Fruit fly (Drosophila melanogaster): Measurements from ENCODE around the gene tgo.
A peak's percentile ranks its signal among the peaks of the same experiment; 100 is the strongest.

tgo gene

dm6 chr3R:8984602-8985074 lies 35.2 kb downstream of the tgo start, which contains the start of gene CG11970 (continued):
- no peak for TF ChIP-seq H15 (GFP tag; IDR thresholded peaks at IDR 0.05)
- TF ChIP-seq nerfin-2 (GFP tag; IDR thresholded peaks at IDR 0.05; ENCODE audit: partially characterized antibody) = 0 out of 2 replicates have a peak, but pooled peaks have one; percentile 19
- TF ChIP-seq crol (GFP tag; IDR thresholded peaks at IDR 0.05) = no peak
- TF ChIP-seq dysf (GFP tag; IDR thresholded peaks at IDR 0.05) = no peak; the same call in 2 of the 3 replicates
- no peak for TF ChIP-seq klu (GFP tag; IDR thresholded peaks at IDR 0.05)
- no peak for TF ChIP-seq CG1603 (tag; optimal IDR thresholded peaks at IDR 0.05)
- TF ChIP-seq CG14050 (GFP tag; IDR thresholded peaks at IDR 0.05) = 0 out of 3 replicates have a peak, but pooled peaks have one; percentile 10
- peak; percentile 42 for TF ChIP-seq gfzf (GFP tag; optimal IDR thresholded peaks at IDR 0.05)
- peak; percentile 52 for TF ChIP-seq hbn (GFP tag; IDR thresholded peaks at IDR 0.05; ENCODE audit: partially characterized antibody)
- TF ChIP-seq CG10209 (GFP tag; optimal IDR thresholded peaks at IDR 0.05) = no peak
- no peak for TF ChIP-seq wek (GFP tag; optimal IDR thresholded peaks at IDR 0.05)
- TF ChIP-seq CG16815 (GFP tag; optimal IDR thresholded peaks at IDR 0.05) = no peak
- TF ChIP-seq sisA (GFP tag; IDR thresholded peaks at IDR 0.05) = peak; percentile 55
- TF ChIP-seq Adf1 (GFP tag; IDR thresholded peaks at IDR 0.05) = no peak
- TF ChIP-seq TFAM (GFP tag; optimal IDR thresholded peaks at IDR 0.05) = no peak
- peak; percentile 86 for TF ChIP-seq MESR4 (GFP tag; optimal IDR thresholded peaks at IDR 0.05)
- TF ChIP-seq usp (GFP tag; optimal IDR thresholded peaks at IDR 0.05) = no peak
- peak; percentile 12 for TF ChIP-seq Abd-B (GFP tag; optimal IDR thresholded peaks at IDR 0.05)
- TF ChIP-seq Mad (GFP tag; optimal IDR thresholded peaks at IDR 0.05) = no peak
- no peak for TF ChIP-seq bcd (GFP tag; optimal IDR thresholded peaks at IDR 0.05)
- TF ChIP-seq HLH4C (GFP tag; IDR thresholded peaks at IDR 0.05; ENCODE audit: partially characterized antibody) = no peak
- peak; percentile 48; the same call in 1 of the 2 replicates for TF ChIP-seq NFAT (GFP tag; IDR thresholded peaks at IDR 0.05)
- peak; percentile 76 for TF ChIP-seq row (GFP tag; IDR thresholded peaks at IDR 0.05)
- TF ChIP-seq luna (GFP tag; optimal IDR thresholded peaks at IDR 0.05) = no peak
- TF ChIP-seq Hey (tag; optimal IDR thresholded peaks at IDR 0.05) = no peak
- no peak for TF ChIP-seq Xrp1 (GFP tag; IDR thresholded peaks at IDR 0.05)
- no peak for TF ChIP-seq en (GFP tag; optimal IDR thresholded peaks at IDR 0.05)
- TF ChIP-seq zfh1 (GFP tag; IDR thresholded peaks at IDR 0.05) = peak; percentile 56; the same call in 2 of the 3 replicates
- no peak for TF ChIP-seq run (tag; optimal IDR thresholded peaks at IDR 0.05)
- TF ChIP-seq chn (GFP tag; optimal IDR thresholded peaks at IDR 0.05) = no peak
- TF ChIP-seq insv (GFP tag; optimal IDR thresholded peaks at IDR 0.05) = no peak
- peak; percentile 12 for TF ChIP-seq gro (GFP tag; optimal IDR thresholded peaks at IDR 0.05)
- TF ChIP-seq chm (GFP tag; IDR thresholded peaks at IDR 0.05) = no peak
- TF ChIP-seq CG14441 (GFP tag; IDR thresholded peaks at IDR 0.05) = peak; percentile 41; the same call in 1 of the 2 replicates
- TF ChIP-seq CG12155 (GFP tag; optimal IDR thresholded peaks at IDR 0.05) = peak; percentile 34
- no peak for TF ChIP-seq Bteb2 (GFP tag; optimal IDR thresholded peaks at IDR 0.05)
- no peak for TF ChIP-seq crp (GFP tag; optimal IDR thresholded peaks at IDR 0.05)
- no peak for TF ChIP-seq NC2α (GFP tag; optimal IDR thresholded peaks at IDR 0.05)
- TF ChIP-seq Mrtf (GFP tag; IDR thresholded peaks at IDR 0.05) = no peak
- TF ChIP-seq CG10366 (GFP tag; IDR thresholded peaks at IDR 0.05) = peak; percentile 26; the same call in 1 of the 2 replicates
- TF ChIP-seq CG1647 (GFP tag; optimal IDR thresholded peaks at IDR 0.05) = no peak
- peak in 1 of 2 experiments; percentile 7 for TF ChIP-seq chif (GFP tag; optimal IDR thresholded peaks at IDR 0.05)
- TF ChIP-seq ATbp (GFP tag; optimal IDR thresholded peaks at IDR 0.05) = no peak
- peak; percentile 53 for TF ChIP-seq seq (GFP tag; IDR thresholded peaks at IDR 0.05)
- no peak for TF ChIP-seq CG5180 (GFP tag; optimal IDR thresholded peaks at IDR 0.05)
- TF ChIP-seq odd (GFP tag; optimal IDR thresholded peaks at IDR 0.05) = no peak
- no peak for TF ChIP-seq pb (GFP tag; optimal IDR thresholded peaks at IDR 0.05)
- TF ChIP-seq cad (GFP tag; optimal IDR thresholded peaks at IDR 0.05) = no peak
- no peak for TF ChIP-seq maf-S (GFP tag; optimal IDR thresholded peaks at IDR 0.05)
- no peak for TF ChIP-seq CG17359 (tag; optimal IDR thresholded peaks at IDR 0.05)
- no peak for TF ChIP-seq wor (GFP tag; IDR thresholded peaks at IDR 0.05)

Measured in whole organism, embryonic.